Worm (Caenorhabditis elegans) whole organism, L4/young adult: ENCODE results near the gene T04C10.3.

Experiments
- dao-5 ChIP-seq: sonication (generic microtip); optimal IDR thresholded peaks from 2 replicates; lab custom pipeline; 2016; ENCODE audit warnings: missing genotype, missing genetic modification characterization, moderate library complexity, missing compliant biosample characterization
- him-1 ChIP-seq: sonication (generic microtip); optimal IDR thresholded peaks from 2 replicates; lab custom pipeline; 2016; ENCODE audit warnings: missing genotype, missing genetic modification reagents, missing genetic modification characterization, missing compliant biosample characterization

ce11 chrX:14790320-14791048 lies 21.7 kb upstream of the T04C10.3 start, which contains the start of gene tatn-1:
- TF ChIP-seq him-1 (tag; lab: Kevin White, UChicago): no peak
- TF ChIP-seq dao-5 (tag; lab: Kevin White, UChicago): peak; percentile 38
